Worm (Caenorhabditis elegans) whole organism, early embryonic: ENCODE data around the gene cmd-1.

Experiments used
- B0310.2 ChIP-seq: sonication (generic microtip); optimal IDR thresholded peaks from 2 replicates; lab custom pipeline; 2016; ENCODE audit warnings: mild to moderate bottlenecking, missing genetic modification characterization, missing compliant biosample characterization
- F13C5.2 ChIP-seq: sonication (generic microtip); optimal IDR thresholded peaks from 2 replicates; lab custom pipeline; 2017; ENCODE audit warnings: mild to moderate bottlenecking, missing genetic modification characterization, inconsistent platforms, missing compliant biosample characterization
- aly-1 ChIP-seq: sonication (generic microtip); optimal IDR thresholded peaks from 2 replicates; lab custom pipeline; 2016; ENCODE audit warnings: missing genetic modification characterization, missing compliant biosample characterization
- ama-1 ChIP-seq: fragments of 150-350 bp; optimal IDR thresholded peaks from 2 replicates; lab custom pipeline; 2014
- ceh-13 ChIP-seq: fragments of 200-800 bp; sonication (Bioruptor generic); optimal IDR thresholded peaks from 2 replicates; lab custom pipeline; 2018; ENCODE audit warnings: mild to moderate bottlenecking, missing genetic modification characterization, missing compliant biosample characterization
- ceh-36 ChIP-seq: sonication (generic microtip); optimal IDR thresholded peaks from 2 replicates; lab custom pipeline; 2016; ENCODE audit warnings: missing genetic modification characterization, inconsistent platforms, missing compliant biosample characterization
- ets-7 ChIP-seq: sonication (generic microtip); optimal IDR thresholded peaks from 2 replicates; lab custom pipeline; 2016; ENCODE audit warnings: missing genotype, missing genetic modification characterization, missing compliant biosample characterization
- flt-1 ChIP-seq: fragments of 200-800 bp; sonication (Bioruptor generic); IDR thresholded peaks from 2 replicates; pipeline ENCODE4 v1.3.6; 2022; ENCODE audit warnings: missing genetic modification characterization, missing compliant biosample characterization
- hmbx-1 ChIP-seq: sonication (generic microtip); optimal IDR thresholded peaks from 2 replicates; lab custom pipeline; 2016; ENCODE audit warnings: mild to moderate bottlenecking, missing genetic modification characterization, missing compliant biosample characterization
- hmg-4 ChIP-seq: fragments of 200-800 bp; sonication (Bioruptor generic); optimal IDR thresholded peaks from 2 replicates; lab custom pipeline; 2018; ENCODE audit warnings: mild to moderate bottlenecking, missing genetic modification characterization, missing compliant biosample characterization
- hnd-1 ChIP-seq: sonication (generic microtip); optimal IDR thresholded peaks from 2 replicates; lab custom pipeline; 2016; ENCODE audit warnings: missing genetic modification characterization, missing compliant biosample characterization
- pes-1 ChIP-seq: fragments of 200-800 bp; sonication (Bioruptor generic); IDR thresholded peaks from 2 replicates; pipeline ENCODE4 v1.3.6; 2022; ENCODE audit warnings: missing genetic modification reagents, missing genetic modification characterization, missing compliant biosample characterization
- scrt-1 ChIP-seq: fragments of 200-800 bp; sonication (Bioruptor generic); IDR thresholded peaks from 2 replicates; pipeline ENCODE4 v1.3.6; 2022; ENCODE audit warnings: missing genetic modification characterization, missing compliant biosample characterization
- sea-1 ChIP-seq: fragments of 200-800 bp; sonication (Bioruptor generic); conservative IDR thresholded peaks from 2 replicates; pipeline ENCODE4 v1.3.6; 2022; ENCODE audit warnings: missing genetic modification characterization, missing compliant biosample characterization
- tbx-11 ChIP-seq: fragments of 200-800 bp; sonication (Bioruptor generic); IDR thresholded peaks from 2 replicates; pipeline ENCODE4 v1.3.6; 2022; ENCODE audit warnings: missing genetic modification characterization, missing compliant biosample characterization
- tbx-37 ChIP-seq: fragments of 200-800 bp; sonication (Bioruptor generic); conservative IDR thresholded peaks from 2 replicates; pipeline ENCODE4 v1.3.6; 2022; ENCODE audit warnings: missing genetic modification reagents, missing genetic modification characterization, missing compliant biosample characterization
- tra-4 ChIP-seq: sonication (generic microtip); optimal IDR thresholded peaks from 2 replicates; lab custom pipeline; 2017; ENCODE audit warnings: missing genetic modification characterization, missing compliant biosample characterization

cmd-1 gene

DNA sequence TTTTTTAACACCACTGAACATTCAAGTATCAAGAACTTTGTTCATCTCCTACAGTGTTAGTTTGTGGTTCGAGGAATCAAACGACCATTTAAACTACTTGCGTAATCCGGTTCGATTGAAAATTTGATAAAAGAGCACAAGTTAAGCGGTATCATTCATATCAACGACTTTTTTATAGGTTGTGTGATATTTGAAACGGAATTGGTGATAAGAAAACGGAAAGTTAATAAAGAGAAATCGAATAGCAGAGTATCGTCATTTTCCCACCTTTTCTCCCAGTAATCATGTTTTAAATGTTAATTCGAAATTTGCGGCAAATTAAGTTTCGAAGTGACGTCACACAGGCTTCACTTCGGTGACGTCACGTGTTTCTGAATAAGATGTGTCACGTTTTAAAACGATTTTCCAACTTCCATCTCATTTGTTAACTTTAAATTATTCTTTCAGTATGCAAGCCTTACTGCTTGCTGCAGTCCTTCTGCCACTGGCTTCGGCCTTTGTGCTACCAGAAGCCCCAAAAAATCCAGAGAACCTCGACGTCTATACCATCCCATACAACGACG lies 20.3 kb downstream of the cmd-1 start, which contains the start of gene T21H3.1:
TSS of gene T21H3.1 (plus strand) at position 448 of the 563 bp plus-strand sequence.
- TF ChIP-seq ama-1 (lab: Kevin White, UChicago) (no peak), hmbx-1 (no peak), tra-4 (tag; lab: Kevin White, UChicago) (no peak), tbx-11 (GFP tag; lab: Robert Waterston, UW) (no peak), hmg-4 (no peak), pes-1 (no peak), ets-7 (no peak), F13C5.2 (no peak), flt-1 (GFP tag; lab: Robert Waterston, UW) (no peak), tbx-37 (GFP tag; lab: Robert Waterston, UW) (no peak), aly-1 (tag; lab: Kevin White, UChicago) (no peak), hnd-1 (tag; lab: Kevin White, UChicago) (no peak), sea-1 (GFP tag; lab: Robert Waterston, UW) (no peak), ceh-13 (GFP tag; lab: Kevin White, UChicago) (no peak), scrt-1 (no peak), B0310.2 (tag; lab: Kevin White, UChicago) (no peak), ceh-36 (tag; lab: Kevin White, UChicago) (no peak)

DNA sequence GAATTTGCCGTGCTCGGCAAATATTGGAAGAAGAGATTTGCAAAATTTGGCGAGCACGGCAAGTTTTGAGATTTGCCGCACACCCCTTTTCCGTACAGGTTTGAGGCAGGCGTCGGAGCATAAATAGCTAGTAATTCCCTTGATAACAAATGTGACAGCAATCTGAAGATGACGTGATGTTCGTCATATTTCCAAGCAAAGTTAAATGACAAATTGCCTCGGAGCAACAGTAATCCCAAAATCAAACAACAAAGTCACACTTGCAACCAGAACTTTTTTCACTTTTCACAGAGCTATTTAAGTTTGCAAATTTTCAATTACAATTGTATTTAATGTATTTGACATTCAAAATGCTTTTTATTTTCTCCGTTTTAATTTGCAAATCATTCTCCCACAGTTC lies 23.2 kb downstream of the cmd-1 start, which contains the start of gene F25A2.1:
TSS of gene F25A2.1 (plus strand) at position 301 of the 400 bp plus-strand sequence.
- TF ChIP-seq tra-4 (tag; lab: Kevin White, UChicago) (no peak), aly-1 (tag; lab: Kevin White, UChicago) (no peak), B0310.2 (tag; lab: Kevin White, UChicago) (no peak)

DNA sequence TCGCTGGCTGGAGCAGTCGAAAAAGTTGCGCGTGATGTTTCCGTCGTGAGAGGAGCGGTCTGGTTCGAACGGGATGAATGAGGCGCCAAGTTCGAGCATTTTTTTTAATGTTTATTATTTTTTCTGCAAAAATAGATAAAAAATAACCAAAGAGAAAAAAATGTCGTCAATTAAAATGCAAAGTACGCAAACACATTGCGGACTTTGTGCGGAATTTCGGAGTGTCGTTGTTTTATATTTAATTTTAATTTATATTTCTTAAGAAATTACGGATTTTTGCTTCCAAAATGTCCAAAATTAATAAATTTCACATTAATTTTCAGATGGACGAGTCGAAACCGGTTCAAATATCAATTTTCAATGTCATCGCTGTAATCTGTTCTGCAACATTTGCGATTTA lies 39.9 kb downstream of the cmd-1 start, which contains the start of the genes wrb-1 and Y50D4A.4:
TSS of gene wrb-1 (plus strand) at position 78 of the 400 bp plus-strand sequence.
TSS of gene Y50D4A.4 (minus strand) at position 133 of the 400 bp plus-strand sequence.
- TF ChIP-seq scrt-1: no peak
- no peak for TF ChIP-seq F13C5.2
- no peak for TF ChIP-seq pes-1
- no peak for TF ChIP-seq sea-1 (GFP tag; lab: Robert Waterston, UW)
- TF ChIP-seq hmg-4: no peak
- TF ChIP-seq tra-4 (tag; lab: Kevin White, UChicago): no peak
- TF ChIP-seq hnd-1 (tag; lab: Kevin White, UChicago): no peak
- TF ChIP-seq aly-1 (tag; lab: Kevin White, UChicago): no peak
- TF ChIP-seq flt-1 (GFP tag; lab: Robert Waterston, UW): no peak
- no peak for TF ChIP-seq ama-1 (lab: Kevin White, UChicago)
- TF ChIP-seq tbx-11 (GFP tag; lab: Robert Waterston, UW): no peak
- no peak for TF ChIP-seq hmbx-1
- no peak for TF ChIP-seq ceh-13 (GFP tag; lab: Kevin White, UChicago)
- no peak for TF ChIP-seq B0310.2 (tag; lab: Kevin White, UChicago)
- TF ChIP-seq tbx-37 (GFP tag; lab: Robert Waterston, UW): no peak
- no peak for TF ChIP-seq ceh-36 (tag; lab: Kevin White, UChicago)
- no peak for TF ChIP-seq ets-7

DNA sequence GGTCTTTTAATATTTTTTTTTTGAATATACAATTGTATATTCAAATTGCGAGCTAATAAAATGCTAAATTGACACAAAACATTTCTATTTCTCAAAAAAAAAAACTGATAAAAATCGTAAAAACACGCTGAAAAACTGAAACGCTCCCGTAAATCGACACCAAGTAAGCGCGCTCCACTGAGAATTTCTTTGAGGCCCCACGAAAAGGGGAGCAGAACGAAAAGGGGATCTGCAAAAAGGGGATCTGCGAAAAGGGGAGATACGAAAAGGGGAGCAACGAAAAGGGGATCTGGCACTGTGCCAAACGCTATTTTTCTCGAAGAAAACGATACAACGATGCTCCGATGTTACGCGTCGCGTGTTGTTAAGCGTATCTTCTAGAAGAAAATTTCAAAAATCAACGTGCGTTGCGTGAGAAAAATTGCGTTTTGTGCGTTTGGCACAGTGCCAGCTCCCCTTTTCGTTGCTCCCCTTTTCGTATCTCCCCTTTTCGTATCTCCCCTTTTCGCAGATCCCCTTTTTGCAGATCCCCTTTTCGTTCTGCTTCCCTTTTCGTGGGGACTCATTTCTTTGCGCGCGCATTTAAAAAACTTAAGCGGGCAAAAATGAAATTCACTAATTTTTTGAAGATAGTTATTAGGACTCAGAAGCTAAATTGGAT lies 41.1 kb downstream of the cmd-1 start:
- TF ChIP-seq scrt-1: peak; percentile 23; the same call in 1 of the 2 replicates
- TF ChIP-seq sea-1 (GFP tag; lab: Robert Waterston, UW): peak; percentile 66; the same call in 1 of the 2 replicates
- peak; percentile 33 for TF ChIP-seq ets-7
- TF ChIP-seq pes-1: peak; percentile 63
- peak; percentile 32 for TF ChIP-seq aly-1 (tag; lab: Kevin White, UChicago)
- peak; percentile 24; the same call in 1 of the 2 replicates for TF ChIP-seq tbx-37 (GFP tag; lab: Robert Waterston, UW)

DNA sequence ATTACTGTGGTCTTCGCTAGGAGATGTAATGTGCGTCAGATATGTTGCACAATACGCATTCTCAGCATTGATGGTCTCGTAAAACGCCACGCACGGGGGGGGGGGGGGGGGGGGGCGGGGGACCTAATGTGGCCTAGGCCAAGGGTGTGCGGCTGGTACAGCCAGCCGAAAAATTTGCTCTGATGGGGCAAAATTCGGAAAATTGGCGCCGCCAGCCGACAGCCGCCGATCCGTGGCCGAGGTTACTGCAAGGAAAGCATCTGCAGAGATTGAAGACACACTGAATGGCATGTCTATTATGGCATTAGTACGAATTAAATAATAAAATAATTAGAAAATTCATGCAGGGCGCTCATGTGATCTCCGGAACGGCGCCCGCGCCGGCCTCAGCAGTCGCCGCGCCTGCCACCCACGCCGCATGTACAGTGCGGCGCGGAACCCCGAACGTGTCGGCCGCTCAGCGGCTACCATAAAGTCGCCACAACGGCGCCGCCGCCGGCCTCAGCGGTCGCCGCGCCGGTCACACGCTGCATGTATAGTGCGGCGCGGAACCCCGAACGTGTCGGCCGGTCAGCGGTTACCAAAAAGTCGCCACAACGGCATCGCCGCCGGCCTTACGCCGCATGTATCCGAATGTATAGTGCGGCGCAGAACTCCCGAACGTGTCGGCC lies 43.3 kb downstream of the cmd-1 start, which contains the start of gene Y50D4A.6:
TSS of gene Y50D4A.6 (minus strand) at position 51 of the 671 bp plus-strand sequence.
- no peak for TF ChIP-seq tbx-11 (GFP tag; lab: Robert Waterston, UW)
- TF ChIP-seq ceh-13 (GFP tag; lab: Kevin White, UChicago): no peak
- no peak for TF ChIP-seq tbx-37 (GFP tag; lab: Robert Waterston, UW)
- no peak for TF ChIP-seq pes-1
- TF ChIP-seq F13C5.2: no peak
- no peak for TF ChIP-seq aly-1 (tag; lab: Kevin White, UChicago)
- no peak for TF ChIP-seq tra-4 (tag; lab: Kevin White, UChicago)
- no peak for TF ChIP-seq hmg-4

ce11 chrV:1201717-1202116 lies 45.6 kb downstream of the cmd-1 start:
- TF ChIP-seq tbx-11 (GFP tag; lab: Robert Waterston, UW) (no peak), hnd-1 (tag; lab: Kevin White, UChicago) (no peak), hmbx-1 (no peak), F13C5.2 (no peak), ama-1 (lab: Kevin White, UChicago) (no peak), B0310.2 (tag; lab: Kevin White, UChicago) (no peak), pes-1 (no peak), sea-1 (GFP tag; lab: Robert Waterston, UW) (no peak), flt-1 (GFP tag; lab: Robert Waterston, UW) (no peak), scrt-1 (no peak), ets-7 (no peak), tbx-37 (GFP tag; lab: Robert Waterston, UW) (no peak), ceh-36 (tag; lab: Kevin White, UChicago) (no peak), ceh-13 (GFP tag; lab: Kevin White, UChicago) (no peak), tra-4 (tag; lab: Kevin White, UChicago) (no peak), aly-1 (tag; lab: Kevin White, UChicago) (no peak), hmg-4 (no peak)
